Worm (Caenorhabditis elegans): Measurements from ENCODE around the gene C28H8.7.

C28H8.7 gene

DNA sequence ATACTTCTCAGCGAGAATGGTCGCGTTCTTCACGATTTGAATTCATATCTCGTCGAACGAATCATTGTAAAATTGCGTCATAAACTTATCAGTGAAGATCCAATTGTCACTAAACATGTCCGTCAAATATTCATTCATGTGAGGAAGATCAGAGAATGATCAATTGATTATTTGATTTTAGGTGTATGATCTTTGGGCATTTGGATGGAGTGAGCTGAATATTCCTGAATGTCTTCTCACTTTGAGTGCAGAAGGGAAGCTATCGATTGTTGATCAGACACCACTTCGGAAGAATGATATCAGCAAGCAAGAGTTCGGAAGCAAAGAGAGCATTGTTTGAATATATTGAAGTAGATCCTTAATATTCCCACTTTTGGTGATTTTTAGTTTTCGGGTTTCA lies 12.5 kb downstream of the C28H8.7 start (continued):
- TF ChIP-seq mes-2 (tag; optimal IDR thresholded peaks at IDR 0.05; ENCODE audit: poor library complexity, severe bottlenecking) (peak; percentile 42), dmd-6 (GFP tag; IDR thresholded peaks at IDR 0.05) (peak; percentile 58), hmg-1.1 (GFP tag; IDR thresholded peaks at IDR 0.05) (no peak), egl-43 (GFP tag; IDR thresholded peaks at IDR 0.05) (no peak), dve-1 (tag; optimal IDR thresholded peaks at IDR 0.05; ENCODE audit: insufficient read depth) (peak; percentile 96), nhr-10 (tag; optimal IDR thresholded peaks at IDR 0.05) (peak; percentile 64), hlh-30 (tag; optimal IDR thresholded peaks at IDR 0.05; ENCODE audit: insufficient read depth) (peak; percentile 55), spr-1 (tag; optimal IDR thresholded peaks at IDR 0.05) (peak; percentile 22), lin-38 (GFP tag; IDR thresholded peaks at IDR 0.05) (peak; percentile 40; the same call in 1 of the 2 replicates), T20F7.1 (GFP tag; optimal IDR thresholded peaks at IDR 0.05) (peak; percentile 74), zip-2 (tag; optimal IDR thresholded peaks at IDR 0.05) (no peak), Y105C5A.15 (GFP tag; IDR thresholded peaks at IDR 0.05) (no peak), duxl-1 (tag; optimal IDR thresholded peaks at IDR 0.05; ENCODE audit: poor library complexity) (no peak), lin-29 (GFP tag; IDR thresholded peaks at IDR 0.05) (no peak), Y75B8A.6 (GFP tag; IDR thresholded peaks at IDR 0.05) (peak; percentile 68), dpl-1 (GFP tag; optimal IDR thresholded peaks at IDR 0.05) (peak; percentile 11), nhr-76 (tag; optimal IDR thresholded peaks at IDR 0.05) (no peak), ceh-28 (tag; optimal IDR thresholded peaks at IDR 0.05) (no peak), F44E2.7 (GFP tag; IDR thresholded peaks at IDR 0.05) (no peak), mdt-29 (GFP tag; IDR thresholded peaks at IDR 0.05) (peak; percentile 51; the same call in 1 of the 2 replicates), nhr-102 (tag; optimal IDR thresholded peaks at IDR 0.05) (peak; percentile 51), nhr-25 (tag; optimal IDR thresholded peaks at IDR 0.05; ENCODE audit: borderline replicate concordance, insufficient read depth) (peak; percentile 85), daf-12 (tag; optimal IDR thresholded peaks at IDR 0.05) (no peak), Y48G9A.11 (GFP tag; IDR thresholded peaks at IDR 0.05) (no peak), Y5F2A.4 (GFP tag; optimal IDR thresholded peaks at IDR 0.05) (peak; percentile 37), lin-1 (GFP tag; IDR thresholded peaks at IDR 0.05) (no peak), dmd-9 (GFP tag; IDR thresholded peaks at IDR 0.05) (no peak), ceh-32 (tag; optimal IDR thresholded peaks at IDR 0.05; ENCODE audit: poor library complexity) (no peak), daf-16 (GFP tag; optimal IDR thresholded peaks at IDR 0.05) (no peak), daf-16 (tag; optimal IDR thresholded peaks at IDR 0.05) (peak; percentile 58), skn-1 (tag; optimal IDR thresholded peaks at IDR 0.05) (no peak), php-3 (GFP tag; IDR thresholded peaks at IDR 0.05) (no peak), tag-97 (GFP tag; IDR thresholded peaks at IDR 0.05) (no peak), F37D6.2 (tag; optimal IDR thresholded peaks at IDR 0.05) (no peak), ama-1 (optimal IDR thresholded peaks at IDR 0.05) (peak; percentile 66), zfp-2 (tag; optimal IDR thresholded peaks at IDR 0.05) (no peak), hif-1 (tag; optimal IDR thresholded peaks at IDR 0.05) (no peak), mep-1 (tag; optimal IDR thresholded peaks at IDR 0.05) (peak; percentile 80), mxl-3 (GFP tag; optimal IDR thresholded peaks at IDR 0.05) (no peak), madf-5 (GFP tag; IDR thresholded peaks at IDR 0.05) (no peak), ztf-11 (tag; optimal IDR thresholded peaks at IDR 0.05) (no peak), aha-1 (tag) (peak; percentile 92), vab-7 (GFP tag; IDR thresholded peaks at IDR 0.05) (no peak), nhr-48 (tag; optimal IDR thresholded peaks at IDR 0.05) (peak; percentile 68)

Data from whole organism, L4 larva.